Fruit fly (Drosophila melanogaster) whole organism, wandering third instar larva: ENCODE measurements around the gene Fit1.

ENCODE experiments used
- Abd-B ChIP-seq: fragments of >200 bp; optimal IDR thresholded peaks from 2 replicates; lab custom pipeline; 2017; ENCODE audit warnings: missing biosample characterization, missing genetic modification characterization
- Dfd ChIP-seq: fragments of >200 bp; optimal IDR thresholded peaks from 2 replicates; lab custom pipeline; 2017; ENCODE audit warnings: missing biosample characterization, missing genetic modification characterization
- Hnf4 ChIP-seq: fragments of 200-800 bp; sonication (Bioruptor generic); optimal IDR thresholded peaks from 2 replicates; lab custom pipeline; 2016; ENCODE audit warnings: missing biosample characterization, mild to moderate bottlenecking, missing genetic modification characterization
- OdsH ChIP-seq: fragments of 200-800 bp; sonication (Bioruptor generic); optimal IDR thresholded peaks from 2 replicates; lab custom pipeline; 2016; ENCODE audit warnings: missing biosample characterization, mild to moderate bottlenecking, missing genetic modification characterization
- Vsx2 ChIP-seq: fragments of 200-300, 225-300 bp; sonication (Bioruptor generic); optimal IDR thresholded peaks from 2 replicates; lab custom pipeline; 2018; ENCODE audit warnings: missing biosample characterization, missing genetic modification characterization; ENCODE audit not compliant: partially characterized antibody
- br ChIP-seq: fragments of 200-800 bp; sonication (Bioruptor generic); optimal IDR thresholded peaks from 2 replicates; lab custom pipeline; 2016; ENCODE audit warnings: missing biosample characterization, missing genetic modification characterization
- ey ChIP-seq: fragments of 200-800 bp; sonication (Bioruptor generic); optimal IDR thresholded peaks from 2 replicates; lab custom pipeline; 2016; ENCODE audit warnings: missing biosample characterization, missing genetic modification characterization
- foxo ChIP-seq, 2 experiments: fragments of 200-800 bp; sonication (Bioruptor generic); optimal IDR thresholded peaks; 2 replicates in 1 of 2; 3 replicates in 1 of 2; lab custom pipeline; 2016 to 2017; ENCODE audit warnings: missing biosample characterization in 2 of 2, missing genetic modification characterization in 2 of 2
- h ChIP-seq: fragments of 200-800 bp; sonication (Bioruptor generic); optimal IDR thresholded peaks from 3 replicates; lab custom pipeline; 2016; ENCODE audit warnings: missing biosample characterization, mild to moderate bottlenecking, missing genetic modification characterization
- jim ChIP-seq: fragments of 175-275, 200-325 bp; sonication (Bioruptor generic); optimal IDR thresholded peaks from 2 replicates; lab custom pipeline; 2016; ENCODE audit warnings: missing biosample characterization, mild to moderate bottlenecking, missing genetic modification characterization
- pan ChIP-seq: fragments of >200 bp; optimal IDR thresholded peaks from 2 replicates; lab custom pipeline; 2017
- rgr ChIP-seq: fragments of 200-800 bp; sonication (Bioruptor generic); optimal IDR thresholded peaks from 3 replicates; lab custom pipeline; 2016; ENCODE audit warnings: missing biosample characterization, mild to moderate bottlenecking, missing genetic modification characterization
- usp ChIP-seq: fragments of >200 bp; optimal IDR thresholded peaks from 2 replicates; lab custom pipeline; 2017; ENCODE audit warnings: missing biosample characterization, missing genetic modification characterization

- no peak for TF ChIP-seq pan (lab: Kevin White, UChicago)
- no peak for TF ChIP-seq rgr (GFP tag; lab: Kevin White, UChicago)
- TF ChIP-seq br = no peak
- no peak for TF ChIP-seq usp (GFP tag; lab: Kevin White, UChicago)
- no peak for TF ChIP-seq Vsx2 (GFP tag; lab: Kevin White, UChicago)
- TF ChIP-seq ey (GFP tag; lab: Kevin White, UChicago) = no peak
- no peak for TF ChIP-seq Abd-B (GFP tag; lab: Kevin White, UChicago)
- no peak for TF ChIP-seq Dfd (GFP tag; lab: Kevin White, UChicago)
- TF ChIP-seq jim (GFP tag; lab: Kevin White, UChicago) = no peak
- TF ChIP-seq foxo (GFP tag; optimal IDR thresholded peaks at IDR 0.05; lab: Kevin White, UChicago) = no peak
- TF ChIP-seq h (GFP tag; lab: Kevin White, UChicago) = no peak
- no peak for TF ChIP-seq Hnf4 (GFP tag; lab: Kevin White, UChicago)
- no peak for TF ChIP-seq OdsH (GFP tag; lab: Kevin White, UChicago)
Observed at dm6 chr3L:4115107-4115506, 11.7 kb downstream of the Fit1 start.
